Fruit fly (Drosophila melanogaster): ENCODE results near the gene Ide.

Ide gene

dm6 chr3L:20398243-20399222, 22.8 kb upstream of the Ide start:
- peak; percentile 75 for TF ChIP-seq noc (tag; optimal IDR thresholded peaks at IDR 0.05)

- no peak for TF ChIP-seq noc (tag; optimal IDR thresholded peaks at IDR 0.05)
Observed at dm6 chr3L:20397770-20398169, 22.1 kb upstream of the Ide start.

dm6 chr3L:20396047-20396446, 20.4 kb upstream of the Ide start:
- TF ChIP-seq noc (tag; optimal IDR thresholded peaks at IDR 0.05): no peak

dm6 chr3L:20395257-20395909, 19.7 kb upstream of the Ide start:
- TF ChIP-seq noc (tag; optimal IDR thresholded peaks at IDR 0.05): peak; percentile 93

dm6 chr3L:20393357-20393756, 17.7 kb upstream of the Ide start, which contains the start of gene CG33969:
Gene CG33969 (minus strand): TSS chr3L:20393553.
- TF ChIP-seq noc (tag; optimal IDR thresholded peaks at IDR 0.05): no peak

dm6 chr3L:20388983-20389382, 13.3 kb upstream of the Ide start:
- peak; percentile 58 for TF ChIP-seq noc (tag; optimal IDR thresholded peaks at IDR 0.05)

dm6 chr3L:20387843-20388163, 12.1 kb upstream of the Ide start:
- TF ChIP-seq noc (tag; optimal IDR thresholded peaks at IDR 0.05): no peak

- peak; percentile 53 for TF ChIP-seq noc (tag; optimal IDR thresholded peaks at IDR 0.05)
Observed at dm6 chr3L:20387038-20387842, 11.5 kb upstream of the Ide start.

- peak; percentile 3 for TF ChIP-seq noc (tag; optimal IDR thresholded peaks at IDR 0.05)
Observed at dm6 chr3L:20385969-20386370, 10.3 kb upstream of the Ide start.

- peak; percentile 40 for TF ChIP-seq noc (tag; optimal IDR thresholded peaks at IDR 0.05)
Observed at dm6 chr3L:20385408-20385807, 9.7 kb upstream of the Ide start.

dm6 chr3L:20385006-20385405, 9.3 kb upstream of the Ide start:
- TF ChIP-seq noc (tag; optimal IDR thresholded peaks at IDR 0.05): no peak

dm6 chr3L:20384086-20384810, 8.6 kb upstream of the Ide start, which contains the start of the genes CG5498 and fbl:
Gene CG5498 (minus strand): TSS chr3L:20384109.
Gene fbl (plus strand): TSS chr3L:20384429.
- TF ChIP-seq noc (tag; optimal IDR thresholded peaks at IDR 0.05): peak; percentile 81

dm6 chr3L:20379496-20379895, 3.8 kb upstream of the Ide start:
- TF ChIP-seq noc (tag; optimal IDR thresholded peaks at IDR 0.05): no peak

dm6 chr3L:20376564-20376920, 846 bp upstream of the Ide start:
- TF ChIP-seq noc (tag; optimal IDR thresholded peaks at IDR 0.05): no peak

dm6 chr3L:20375467-20375866, 229 bp downstream of the Ide start:
- no peak for TF ChIP-seq noc (tag; optimal IDR thresholded peaks at IDR 0.05)

Data from whole organism, larva.